Worm (Caenorhabditis elegans) whole organism, L2 larva: ENCODE measurements around the gene ZK1307.2.
A peak's percentile ranks its signal among the peaks of the same experiment; 100 is the strongest.

Experiments
- C34F6.9 ChIP-seq: fragments of 150-350 bp; optimal IDR thresholded peaks from 2 replicates; lab custom pipeline; 2014; ENCODE audit warnings: missing biosample characterization, missing genetic modification characterization
- F13H6.1 ChIP-seq: sonication (generic microtip); optimal IDR thresholded peaks from 2 replicates; lab custom pipeline; 2016; ENCODE audit warnings: missing genetic modification characterization, missing compliant biosample characterization
- R02D3.7 ChIP-seq: fragments of 150-350 bp; optimal IDR thresholded peaks from 2 replicates; lab custom pipeline; 2014; ENCODE audit warnings: missing biosample characterization, missing genetic modification characterization
- ZK546.5 ChIP-seq: sonication (generic microtip); optimal IDR thresholded peaks from 2 replicates; lab custom pipeline; 2017; ENCODE audit warnings: missing biosample characterization, missing genetic modification characterization
- alr-1 ChIP-seq: fragments of 150-350 bp; optimal IDR thresholded peaks from 2 replicates; lab custom pipeline; 2014; ENCODE audit warnings: missing biosample characterization, missing genetic modification characterization
- aly-2 ChIP-seq: fragments of 150-350 bp; optimal IDR thresholded peaks from 2 replicates; lab custom pipeline; 2014; ENCODE audit warnings: missing biosample characterization, missing genetic modification characterization
- ama-1 ChIP-seq: fragments of 150-350 bp; optimal IDR thresholded peaks from 2 replicates; lab custom pipeline; 2018; ENCODE audit warnings: inconsistent platforms
- blmp-1 ChIP-seq: sonication (generic microtip); optimal IDR thresholded peaks from 2 replicates; lab custom pipeline; 2017; ENCODE audit warnings: missing genetic modification characterization, mild to moderate bottlenecking, missing compliant biosample characterization, antibody characterized with exemption, moderate library complexity; ENCODE audit not compliant: insufficient read depth
- ceh-16 ChIP-seq: fragments of 150-350 bp; optimal IDR thresholded peaks from 2 replicates; lab custom pipeline; 2014; ENCODE audit warnings: missing biosample characterization, missing genetic modification characterization
- ceh-82 ChIP-seq: fragments of 150-350 bp; optimal IDR thresholded peaks from 2 replicates; lab custom pipeline; 2014; ENCODE audit warnings: missing biosample characterization, missing genetic modification characterization
- crh-2 ChIP-seq: sonication (generic microtip); optimal IDR thresholded peaks from 2 replicates; lab custom pipeline; 2017; ENCODE audit warnings: missing biosample characterization, missing genetic modification characterization
- dmd-4 ChIP-seq: sonication (generic microtip); optimal IDR thresholded peaks from 2 replicates; lab custom pipeline; 2017; ENCODE audit warnings: missing biosample characterization, missing genetic modification characterization
- fos-1 ChIP-seq: fragments of 150-350 bp; optimal IDR thresholded peaks from 2 replicates; lab custom pipeline; 2014; ENCODE audit warnings: missing biosample characterization, missing genetic modification characterization
- gmeb-1 ChIP-seq: fragments of 150-350 bp; optimal IDR thresholded peaks from 2 replicates; lab custom pipeline; 2014; ENCODE audit warnings: missing biosample characterization, missing genetic modification characterization
- lin-39 ChIP-seq: fragments of 150-350 bp; optimal IDR thresholded peaks from 2 replicates; lab custom pipeline; 2014; ENCODE audit warnings: missing biosample characterization, missing genetic modification reagents, missing genetic modification characterization
- lsy-2 ChIP-seq, 2 experiments: fragments of 150-350 bp in 1 of 2; sonication (generic microtip) in 1 of 2; optimal IDR thresholded peaks; 2 replicates each; lab custom pipeline; 2014 to 2017; ENCODE audit warnings: missing biosample characterization in 2 of 2, missing genetic modification characterization in 2 of 2
- mab-5 ChIP-seq: fragments of 150-350 bp; optimal IDR thresholded peaks from 2 replicates; lab custom pipeline; 2014; ENCODE audit warnings: missing biosample characterization, missing genetic modification characterization
- mdl-1 ChIP-seq, 2 experiments: fragments of 150-350 bp in 1 of 2; sonication (generic microtip) in 1 of 2; optimal IDR thresholded peaks; 2 replicates each; lab custom pipeline; 2017; ENCODE audit warnings: missing biosample characterization in 2 of 2, missing genetic modification characterization in 2 of 2
- nhr-10 ChIP-seq: sonication (generic microtip); optimal IDR thresholded peaks from 2 replicates; lab custom pipeline; 2017; ENCODE audit warnings: missing biosample characterization, missing genetic modification characterization
- nhr-129 ChIP-seq: fragments of 150-350 bp; optimal IDR thresholded peaks from 2 replicates; lab custom pipeline; 2014; ENCODE audit warnings: missing biosample characterization, missing genetic modification characterization
- nhr-21 ChIP-seq: fragments of 150-350 bp; optimal IDR thresholded peaks from 2 replicates; lab custom pipeline; 2014; ENCODE audit warnings: missing biosample characterization, missing genetic modification characterization
- nhr-237 ChIP-seq: fragments of 150-350 bp; optimal IDR thresholded peaks from 2 replicates; lab custom pipeline; 2014; ENCODE audit warnings: missing biosample characterization, missing genetic modification characterization
- nhr-25 ChIP-seq: fragments of 150-350 bp; sonication (generic microtip); optimal IDR thresholded peaks from 3 replicates; lab custom pipeline; 2014; ENCODE audit warnings: missing biosample characterization, missing genetic modification characterization
- nhr-6 ChIP-seq: fragments of 150-350 bp; optimal IDR thresholded peaks from 2 replicates; lab custom pipeline; 2014; ENCODE audit warnings: missing biosample characterization, missing genetic modification characterization
- nhr-77 ChIP-seq: fragments of 150-350 bp; optimal IDR thresholded peaks from 2 replicates; lab custom pipeline; 2014; ENCODE audit warnings: missing biosample characterization, missing genetic modification characterization
- sem-4 ChIP-seq: fragments of 150-350 bp; optimal IDR thresholded peaks from 2 replicates; lab custom pipeline; 2014; ENCODE audit warnings: missing biosample characterization, missing genetic modification reagents, missing genetic modification characterization
- skn-1 ChIP-seq: sonication (generic microtip); optimal IDR thresholded peaks from 2 replicates; lab custom pipeline; 2017; ENCODE audit warnings: missing biosample characterization, missing genetic modification characterization
- sma-9 ChIP-seq, 2 experiments: fragments of 150-350 bp in 1 of 2; sonication (generic microtip) in 1 of 2; optimal IDR thresholded peaks; 2 replicates each; lab custom pipeline; 2014 to 2016; ENCODE audit warnings: missing genetic modification characterization in 2 of 2, mild to moderate bottlenecking in 1 of 2, missing biosample characterization in 1 of 2, missing compliant biosample characterization in 1 of 2, missing genetic modification reagents in 1 of 2, moderate library complexity in 1 of 2
- snpc-4 ChIP-seq: fragments of 150-350 bp; optimal IDR thresholded peaks from 2 replicates; lab custom pipeline; 2014; ENCODE audit warnings: missing biosample characterization, missing genetic modification characterization
- unc-39 ChIP-seq: fragments of 150-350 bp; optimal IDR thresholded peaks from 2 replicates; lab custom pipeline; 2014; ENCODE audit warnings: missing biosample characterization, missing genetic modification characterization
- unc-55 ChIP-seq: fragments of 150-350 bp; sonication (generic microtip); optimal IDR thresholded peaks from 3 replicates; lab custom pipeline; 2014; ENCODE audit warnings: missing biosample characterization, missing genetic modification reagents, missing genetic modification characterization
- unc-62 ChIP-seq: fragments of 150-350 bp; optimal IDR thresholded peaks from 2 replicates; lab custom pipeline; 2014; ENCODE audit warnings: missing biosample characterization, missing genetic modification reagents, missing genetic modification characterization
- zag-1 ChIP-seq: fragments of 150-350 bp; optimal IDR thresholded peaks from 2 replicates; lab custom pipeline; 2014; ENCODE audit warnings: missing biosample characterization, missing genetic modification characterization
- ztf-11 ChIP-seq: sonication (generic microtip); optimal IDR thresholded peaks from 2 replicates; lab custom pipeline; 2017; ENCODE audit warnings: missing biosample characterization, missing genetic modification characterization
- ztf-4 ChIP-seq: fragments of 150-350 bp; optimal IDR thresholded peaks from 2 replicates; lab custom pipeline; 2014; ENCODE audit warnings: missing biosample characterization, missing genetic modification characterization

ZK1307.2 gene

ce11 chrII:9605954-9606353 is 47.8 kb downstream of the ZK1307.2 start:
- TF ChIP-seq nhr-25 (peak; percentile 57), mab-5 (no peak), snpc-4 (tag; lab: Kevin White, UChicago) (no peak), dmd-4 (no peak), nhr-129 (tag; lab: Kevin White, UChicago) (no peak), unc-55 (GFP tag; lab: Kevin White, UChicago) (no peak), C34F6.9 (tag; lab: Kevin White, UChicago) (peak; percentile 6), blmp-1 (tag; lab: Kevin White, UChicago) (peak; percentile 72), ama-1 (no peak), nhr-77 (tag; lab: Kevin White, UChicago) (no peak), zag-1 (no peak), nhr-237 (tag; lab: Kevin White, UChicago) (no peak), unc-39 (tag; lab: Kevin White, UChicago) (no peak), sma-9 (GFP tag; optimal IDR thresholded peaks at IDR 0.05; lab: Kevin White, UChicago) (peak; percentile 87), sma-9 (tag; optimal IDR thresholded peaks at IDR 0.05; lab: Kevin White, UChicago) (no peak), R02D3.7 (no peak), mdl-1 (tag; optimal IDR thresholded peaks at IDR 0.05; lab: Kevin White, UChicago) (peak in 1 of 2 experiments; percentile 4), crh-2 (no peak), ceh-16 (tag; lab: Kevin White, UChicago) (peak; percentile 49), nhr-21 (tag; lab: Kevin White, UChicago) (peak; percentile 54), nhr-10 (tag; lab: Kevin White, UChicago) (no peak)
- TF ChIP-seq, all 48 proteins: peak for 7

- TF ChIP-seq lsy-2 (tag; optimal IDR thresholded peaks at IDR 0.05; lab: Kevin White, UChicago) (peak in 1 of 2 experiments; percentile 20), ZK546.5 (no peak), nhr-6 (tag; lab: Kevin White, UChicago) (no peak), nhr-129 (tag; lab: Kevin White, UChicago) (peak; percentile 65), sem-4 (tag; lab: Kevin White, UChicago) (no peak), ztf-4 (no peak), nhr-25 (peak; percentile 17), ztf-11 (no peak), lin-39 (no peak), sma-9 (GFP tag; optimal IDR thresholded peaks at IDR 0.05; lab: Kevin White, UChicago) (peak; percentile 59), sma-9 (tag; optimal IDR thresholded peaks at IDR 0.05; lab: Kevin White, UChicago) (no peak), R02D3.7 (no peak), unc-55 (GFP tag; lab: Kevin White, UChicago) (no peak), unc-39 (tag; lab: Kevin White, UChicago) (no peak), crh-2 (peak; percentile 52)
Observed at ce11 chrII:9605336-9605735, 48.4 kb downstream of the ZK1307.2 start, which contains the start of gene nhr-19. Gene nhr-19 (minus strand): TSS chrII:9605526.

- TF ChIP-seq fos-1 (tag; lab: Kevin White, UChicago) (no peak), sma-9 (GFP tag; optimal IDR thresholded peaks at IDR 0.05; lab: Kevin White, UChicago) (no peak), sma-9 (tag; optimal IDR thresholded peaks at IDR 0.05; lab: Kevin White, UChicago) (no peak), skn-1 (tag; lab: Kevin White, UChicago) (peak; percentile 27), alr-1 (tag; lab: Kevin White, UChicago) (no peak), lin-39 (no peak)
Observed at ce11 chrII:9604685-9605084, 49.1 kb downstream of the ZK1307.2 start.

ce11 chrII:9604063-9604462 is 49.7 kb downstream of the ZK1307.2 start:
- TF ChIP-seq crh-2 (peak; percentile 10), F13H6.1 (tag; lab: Kevin White, UChicago) (no peak), ceh-82 (tag; lab: Kevin White, UChicago) (no peak), unc-62 (no peak), nhr-25 (peak; percentile 13), sma-9 (GFP tag; optimal IDR thresholded peaks at IDR 0.05; lab: Kevin White, UChicago) (peak; percentile 65), sma-9 (tag; optimal IDR thresholded peaks at IDR 0.05; lab: Kevin White, UChicago) (no peak), aly-2 (tag; lab: Kevin White, UChicago) (no peak), R02D3.7 (no peak), gmeb-1 (tag; lab: Kevin White, UChicago) (peak; percentile 14), nhr-129 (tag; lab: Kevin White, UChicago) (peak; percentile 40), unc-39 (tag; lab: Kevin White, UChicago) (no peak), unc-55 (GFP tag; lab: Kevin White, UChicago) (no peak), fos-1 (tag; lab: Kevin White, UChicago) (peak; percentile 8)
- TF ChIP-seq, all 48 proteins: peak for 6
